Worm (Caenorhabditis elegans) whole organism, midembryonic: Measurements from ENCODE around the gene M02D8.7.

ENCODE experiments used
- T22C8.4 ChIP-seq: fragments of 200-800 bp; sonication (Bioruptor generic); IDR thresholded peaks from 2 replicates; pipeline ENCODE4 v1.3.6; 2022; ENCODE audit warnings: missing genetic modification characterization, missing compliant biosample characterization
- cog-1 ChIP-seq: sonication (generic microtip); optimal IDR thresholded peaks from 2 replicates; lab custom pipeline; 2016; ENCODE audit warnings: missing genetic modification characterization, missing compliant biosample characterization
- flt-1 ChIP-seq: fragments of 200-800 bp; sonication (Bioruptor generic); IDR thresholded peaks from 2 replicates; pipeline ENCODE4 v1.3.6; 2022; ENCODE audit warnings: missing genetic modification characterization, missing compliant biosample characterization
- klf-2 ChIP-seq: fragments of 200-800 bp; sonication (Bioruptor generic); conservative IDR thresholded peaks from 2 replicates; pipeline ENCODE4 v1.3.6; 2022; ENCODE audit warnings: missing genetic modification reagents, missing genetic modification characterization, missing compliant biosample characterization
- med-1 ChIP-seq: sonication (generic microtip); optimal IDR thresholded peaks from 2 replicates; lab custom pipeline; 2017; ENCODE audit warnings: missing genetic modification characterization, mild to moderate bottlenecking, missing compliant biosample characterization, antibody characterized with exemption, missing genetic modification reagents; ENCODE audit not compliant: insufficient read depth
- ref-1 ChIP-seq: fragments of 200-800 bp; sonication (Bioruptor generic); conservative IDR thresholded peaks from 2 replicates; pipeline ENCODE4 v1.3.6; 2022; ENCODE audit warnings: missing genetic modification reagents, missing genetic modification characterization, missing compliant biosample characterization
- tab-1 ChIP-seq: fragments of 200-800 bp; sonication (Bioruptor generic); IDR thresholded peaks from 2 replicates; pipeline ENCODE4 v1.3.6; 2022; ENCODE audit warnings: missing genetic modification characterization, missing compliant biosample characterization
- ztf-23 ChIP-seq: fragments of 200-800 bp; sonication (Bioruptor generic); IDR thresholded peaks from 2 replicates; pipeline ENCODE4 v1.3.6; 2022; ENCODE audit warnings: missing genetic modification reagents, missing genetic modification characterization, missing compliant biosample characterization
- ztf-29 ChIP-seq: fragments of 200-800 bp; sonication (Bioruptor generic); IDR thresholded peaks from 2 replicates; pipeline ENCODE4 v1.3.6; 2022; ENCODE audit warnings: missing genetic modification reagents, missing genetic modification characterization, missing compliant biosample characterization

The M02D8.7 gene

DNA sequence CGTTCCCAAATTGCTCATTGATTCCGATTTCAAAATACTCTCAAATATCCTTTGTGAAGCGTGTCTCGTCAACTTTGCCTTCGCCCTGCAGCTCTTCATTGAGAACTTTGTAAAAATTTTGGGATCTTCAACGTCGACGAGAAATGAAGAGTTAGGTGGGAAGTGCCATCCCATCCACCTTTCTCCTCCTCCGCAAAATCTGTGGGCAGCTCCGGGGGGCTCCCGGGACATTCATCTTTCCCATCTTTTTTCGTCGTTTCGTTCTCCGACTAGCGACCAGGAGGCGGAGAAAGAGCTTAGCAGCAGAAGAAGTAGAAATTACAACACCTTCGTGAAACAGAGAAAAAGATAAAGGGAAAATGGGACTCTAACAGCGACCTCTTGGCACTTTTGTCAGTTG lies 20.1 kb upstream of the M02D8.7 start:
- no peak for TF ChIP-seq tab-1 (GFP tag; lab: Robert Waterston, UW)
- no peak for TF ChIP-seq ztf-23
- no peak for TF ChIP-seq cog-1
- TF ChIP-seq T22C8.4 (GFP tag; lab: Robert Waterston, UW), result no peak
- no peak for TF ChIP-seq ztf-29

DNA sequence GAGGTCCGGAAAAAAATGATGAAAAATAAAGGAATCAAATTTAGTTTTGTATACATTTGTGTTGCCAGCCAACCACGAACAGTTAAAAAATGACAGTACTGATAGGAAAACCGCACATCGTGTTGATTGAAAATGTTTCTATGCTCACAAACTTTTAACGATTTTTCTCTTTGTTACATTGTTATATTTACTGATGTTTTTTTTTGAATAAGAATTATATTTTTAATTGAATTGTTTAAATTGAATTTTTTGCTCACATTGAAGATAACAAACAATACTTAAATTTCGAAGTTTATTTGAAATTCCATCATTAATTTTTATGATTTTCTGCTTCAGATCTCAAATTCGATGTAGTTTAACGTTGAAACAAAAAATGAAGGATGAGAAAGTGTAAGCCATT lies 18.7 kb upstream of the M02D8.7 start, which contains the start of gene M02D8.5:
Gene M02D8.5, minus strand, starts transcription at position 101 of the 400 bp plus-strand sequence.
- TF ChIP-seq T22C8.4 (GFP tag; lab: Robert Waterston, UW), result no peak
- no peak for TF ChIP-seq ztf-29
- no peak for TF ChIP-seq ref-1
- no peak for TF ChIP-seq flt-1 (GFP tag; lab: Robert Waterston, UW)
- no peak for TF ChIP-seq klf-2
- TF ChIP-seq tab-1 (GFP tag; lab: Robert Waterston, UW), result no peak
- no peak for TF ChIP-seq cog-1
- no peak for TF ChIP-seq med-1 (GFP tag; lab: Kevin White, UChicago)
- TF ChIP-seq ztf-23, result no peak

DNA sequence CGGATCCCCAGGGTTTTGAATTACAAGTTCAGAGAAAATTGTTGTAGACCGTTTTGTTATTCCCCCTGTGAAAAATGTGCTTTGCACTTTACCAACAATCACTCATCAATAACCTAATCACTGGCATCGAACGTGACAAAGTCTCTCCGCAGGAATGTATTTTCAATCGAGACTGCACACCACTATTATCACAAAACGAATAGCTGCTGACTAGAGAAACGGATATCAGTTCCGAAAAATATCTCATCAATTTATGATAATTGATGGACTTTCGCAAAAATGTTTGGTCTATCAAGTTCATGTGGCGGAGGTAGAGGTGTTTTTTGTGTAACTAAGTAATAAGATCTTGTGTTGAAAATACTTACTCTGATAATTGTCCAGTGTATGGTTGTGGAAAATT lies 18.3 kb upstream of the M02D8.7 start:
- TF ChIP-seq ztf-29 (no peak), tab-1 (GFP tag; lab: Robert Waterston, UW) (no peak), med-1 (GFP tag; lab: Kevin White, UChicago) (no peak), klf-2 (no peak), flt-1 (GFP tag; lab: Robert Waterston, UW) (no peak), ref-1 (no peak), cog-1 (no peak), ztf-23 (no peak), T22C8.4 (GFP tag; lab: Robert Waterston, UW) (no peak)

DNA sequence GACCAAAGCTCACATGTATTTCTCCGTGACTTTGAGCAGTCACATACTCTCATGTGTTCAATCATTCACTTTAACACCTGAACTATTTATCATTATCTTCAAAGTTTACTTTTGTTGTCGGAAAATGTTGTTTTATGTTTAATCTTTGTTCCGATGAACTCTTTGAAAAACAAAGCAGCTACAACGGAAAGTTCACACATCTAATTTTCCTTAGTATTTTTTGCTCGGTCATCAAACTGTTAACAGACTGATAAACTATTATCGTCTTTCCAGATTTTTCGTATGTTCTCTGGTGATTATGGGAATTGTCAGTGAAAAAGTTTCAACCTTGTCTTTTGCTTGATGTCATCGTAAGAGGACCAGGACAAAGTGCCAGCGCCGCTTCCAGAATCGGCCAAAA lies 13.2 kb upstream of the M02D8.7 start:
- TF ChIP-seq med-1 (GFP tag; lab: Kevin White, UChicago), result no peak
- no peak for TF ChIP-seq T22C8.4 (GFP tag; lab: Robert Waterston, UW)
- TF ChIP-seq klf-2, result no peak
- TF ChIP-seq ref-1, result no peak
- TF ChIP-seq flt-1 (GFP tag; lab: Robert Waterston, UW), result no peak
- TF ChIP-seq ztf-29, result no peak
- TF ChIP-seq ztf-23, result no peak

DNA sequence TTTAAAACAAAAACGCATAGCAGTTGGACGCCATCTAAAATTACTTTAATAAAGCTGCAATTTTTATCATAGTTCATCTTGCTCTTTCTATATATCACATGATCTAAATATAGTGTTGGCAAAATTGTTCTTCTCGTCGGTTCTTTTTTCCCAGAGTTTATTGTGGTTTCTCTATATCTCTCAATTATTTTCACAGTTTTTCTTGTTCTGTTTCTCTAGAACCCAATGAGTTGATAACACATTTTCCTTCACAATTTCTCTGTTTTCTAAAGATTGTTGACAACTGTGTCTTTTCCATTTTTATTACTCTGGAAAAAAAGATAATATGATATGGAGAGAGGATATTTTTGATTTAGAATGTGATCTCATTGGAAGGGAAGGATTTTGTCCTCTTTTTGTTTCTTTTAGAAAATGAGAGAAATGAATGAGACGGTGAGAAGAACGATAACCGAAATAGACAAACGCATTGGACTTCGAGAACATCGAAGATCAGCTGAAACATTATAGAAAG lies 11.5 kb upstream of the M02D8.7 start:
- no peak for TF ChIP-seq ztf-29
- TF ChIP-seq tab-1 (GFP tag; lab: Robert Waterston, UW), result no peak
- no peak for TF ChIP-seq ref-1
- no peak for TF ChIP-seq T22C8.4 (GFP tag; lab: Robert Waterston, UW)
- no peak for TF ChIP-seq flt-1 (GFP tag; lab: Robert Waterston, UW)
- TF ChIP-seq ztf-23, result no peak
- no peak for TF ChIP-seq cog-1
- no peak for TF ChIP-seq med-1 (GFP tag; lab: Kevin White, UChicago)
- no peak for TF ChIP-seq klf-2

DNA sequence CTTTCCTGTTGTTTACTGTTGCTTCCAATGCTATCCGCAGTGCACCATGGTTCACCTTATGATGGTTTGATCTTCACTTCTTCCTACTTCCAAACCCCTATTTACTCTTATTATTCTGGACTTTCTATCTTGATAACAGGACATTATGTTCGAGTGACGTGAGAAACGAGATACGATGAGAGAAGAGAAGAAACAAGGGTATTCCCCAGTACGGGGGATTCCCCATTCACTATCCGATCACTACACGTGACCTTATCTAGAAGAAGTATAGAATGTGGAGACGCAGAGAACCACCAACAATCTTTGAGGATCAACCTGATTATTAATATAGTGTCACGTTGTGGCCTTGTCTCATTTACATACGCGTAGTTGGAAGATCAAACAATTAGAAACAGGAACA lies 9.8 kb upstream of the M02D8.7 start:
- TF ChIP-seq ref-1 (no peak), T22C8.4 (GFP tag; lab: Robert Waterston, UW) (no peak), tab-1 (GFP tag; lab: Robert Waterston, UW) (no peak), klf-2 (no peak), cog-1 (no peak), ztf-23 (no peak), med-1 (GFP tag; lab: Kevin White, UChicago) (no peak), ztf-29 (no peak), flt-1 (GFP tag; lab: Robert Waterston, UW) (no peak)

DNA sequence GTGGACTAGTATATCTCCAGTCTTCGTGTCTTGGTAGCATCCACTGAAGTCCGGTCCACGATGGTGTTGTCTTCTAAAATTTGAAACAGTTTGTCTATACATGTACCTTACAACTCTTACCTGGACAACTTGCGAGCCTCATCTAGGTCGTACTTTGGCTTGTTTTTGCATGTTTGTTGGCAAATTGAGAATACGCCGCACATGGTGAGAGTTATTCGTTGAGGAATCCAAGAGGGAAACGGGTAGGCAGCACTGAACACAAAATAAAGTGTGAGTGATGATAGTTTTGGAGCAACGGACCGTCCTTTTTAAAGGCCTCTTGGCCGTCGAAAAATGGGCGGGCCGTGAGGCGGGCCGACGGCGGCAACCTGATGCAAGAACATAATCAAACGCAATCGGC lies 7.9 kb upstream of the M02D8.7 start, which contains the start of gene asns-2:
Gene asns-2, minus strand, starts transcription at position 282 of the 400 bp plus-strand sequence.
- TF ChIP-seq flt-1 (GFP tag; lab: Robert Waterston, UW), result no peak
- no peak for TF ChIP-seq ref-1
- no peak for TF ChIP-seq cog-1
- TF ChIP-seq tab-1 (GFP tag; lab: Robert Waterston, UW), result no peak
- no peak for TF ChIP-seq med-1 (GFP tag; lab: Kevin White, UChicago)
- no peak for TF ChIP-seq ztf-23
- no peak for TF ChIP-seq ztf-29
- TF ChIP-seq klf-2, result no peak
- no peak for TF ChIP-seq T22C8.4 (GFP tag; lab: Robert Waterston, UW)

DNA sequence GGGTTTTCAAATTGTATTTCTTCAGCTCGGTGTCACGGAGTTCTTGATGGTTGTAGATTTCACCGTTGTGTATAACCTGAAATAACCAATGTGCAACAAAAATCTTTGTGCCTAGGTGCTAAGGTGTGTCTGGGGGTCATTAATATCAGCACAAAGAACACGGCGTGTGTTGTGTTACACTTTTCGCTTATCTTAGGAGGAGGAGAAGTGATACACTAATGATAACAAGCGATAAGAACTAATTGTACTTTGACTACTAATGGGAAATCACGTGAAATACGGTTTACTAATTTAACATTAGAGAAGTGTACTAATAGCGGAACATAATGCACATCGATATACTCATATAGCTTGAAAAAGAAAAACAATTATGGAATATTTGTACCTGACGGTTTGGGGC lies 7.4 kb upstream of the M02D8.7 start:
- no peak for TF ChIP-seq ref-1
- no peak for TF ChIP-seq ztf-29
- no peak for TF ChIP-seq ztf-23
- no peak for TF ChIP-seq flt-1 (GFP tag; lab: Robert Waterston, UW)
- TF ChIP-seq klf-2, result no peak
- no peak for TF ChIP-seq T22C8.4 (GFP tag; lab: Robert Waterston, UW)
- no peak for TF ChIP-seq cog-1
- no peak for TF ChIP-seq med-1 (GFP tag; lab: Kevin White, UChicago)
- TF ChIP-seq tab-1 (GFP tag; lab: Robert Waterston, UW), result no peak

DNA sequence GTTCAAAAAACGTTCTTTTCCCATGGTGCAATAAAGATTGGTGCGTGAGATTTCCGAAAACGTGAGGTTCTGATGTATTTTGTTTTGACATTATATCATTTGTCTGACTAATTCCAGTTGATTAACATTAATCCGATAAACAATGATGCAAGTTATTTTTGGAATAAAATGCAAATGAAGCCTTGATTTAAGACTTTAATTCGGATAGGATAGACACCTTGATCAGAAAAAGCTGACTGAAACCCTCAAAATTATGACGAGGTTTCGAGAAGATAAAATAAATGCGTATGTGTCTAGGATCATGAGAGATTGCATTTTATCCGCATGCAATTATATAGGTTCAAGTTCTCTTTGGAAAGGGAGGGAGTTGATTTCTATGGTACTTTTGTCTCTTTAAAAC lies 2.7 kb upstream of the M02D8.7 start:
- TF ChIP-seq ztf-23 (no peak), klf-2 (no peak), ztf-29 (no peak), tab-1 (GFP tag; lab: Robert Waterston, UW) (no peak), T22C8.4 (GFP tag; lab: Robert Waterston, UW) (no peak), med-1 (GFP tag; lab: Kevin White, UChicago) (no peak), cog-1 (no peak), flt-1 (GFP tag; lab: Robert Waterston, UW) (no peak), ref-1 (no peak)

DNA sequence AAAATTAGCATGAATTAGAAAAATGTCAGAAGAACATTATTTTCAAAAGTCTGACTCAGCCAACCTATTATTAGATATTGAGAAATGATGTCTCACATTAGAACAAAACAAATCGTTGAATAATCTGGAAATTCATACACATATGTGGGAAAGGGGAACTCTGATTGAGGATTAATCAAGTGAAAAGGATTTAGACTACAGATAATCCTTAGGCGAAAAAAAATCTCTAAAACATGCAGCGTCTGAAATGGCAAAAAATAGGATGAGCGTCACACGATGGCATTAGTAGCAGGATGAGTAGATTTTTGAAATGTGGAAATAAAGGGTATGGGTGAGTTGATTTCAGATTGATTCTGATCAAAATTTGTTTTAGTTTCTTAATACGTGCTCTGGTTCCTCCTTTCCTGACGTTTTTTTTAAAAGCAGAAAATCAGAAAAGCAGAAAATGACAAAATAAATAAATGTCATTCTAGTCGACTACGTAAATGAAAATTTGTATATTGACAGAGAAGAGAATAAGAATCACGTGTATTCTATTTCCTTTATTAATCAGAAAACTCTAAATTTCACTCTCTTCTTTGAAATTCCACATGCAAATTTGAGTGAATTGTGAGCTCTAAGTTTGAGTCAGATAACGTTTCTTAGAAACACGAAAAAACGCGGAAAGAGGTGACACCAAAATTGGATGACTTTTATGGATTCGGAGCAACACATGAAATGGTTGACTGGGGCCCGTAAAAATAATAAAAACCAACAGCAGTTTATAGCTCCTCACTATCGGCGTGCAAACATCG lies 1.6 kb upstream of the M02D8.7 start:
- no peak for TF ChIP-seq med-1 (GFP tag; lab: Kevin White, UChicago)
- TF ChIP-seq cog-1, result no peak
- no peak for TF ChIP-seq flt-1 (GFP tag; lab: Robert Waterston, UW)
- TF ChIP-seq ztf-23, result no peak
- TF ChIP-seq T22C8.4 (GFP tag; lab: Robert Waterston, UW), result no peak
- TF ChIP-seq ref-1, result no peak
- TF ChIP-seq ztf-29, result no peak
- TF ChIP-seq klf-2, result no peak
- TF ChIP-seq tab-1 (GFP tag; lab: Robert Waterston, UW), result no peak
